Worm (Caenorhabditis elegans): ENCODE results near the gene F35B12.10.

ce11 chrV:11631128-11631527 lies 2.1 kb upstream of the F35B12.10 start:
- no peak for TF ChIP-seq nhr-237 (tag; optimal IDR thresholded peaks at IDR 0.05)
- no peak for TF ChIP-seq nhr-12 (tag; optimal IDR thresholded peaks at IDR 0.05)
